Fruit fly (Drosophila melanogaster) whole organism, embryonic: ENCODE measurements around the gene wge.
A peak's percentile ranks its signal among the peaks of the same experiment; 100 is the strongest.

Experiments
- Abd-B ChIP-seq: fragments of 200-800 bp; sonication (Bioruptor generic); optimal IDR thresholded peaks from 2 replicates; lab custom pipeline; 2018; ENCODE audit warnings: missing biosample characterization, mild to moderate bottlenecking, missing genetic modification characterization, moderate library complexity
- Antp ChIP-seq: fragments of 200-800 bp; sonication (Bioruptor generic); optimal IDR thresholded peaks from 3 replicates; lab custom pipeline; 2016; ENCODE audit warnings: missing biosample characterization, missing genetic modification characterization
- BEAF-32 ChIP-seq: fragments of 200-800 bp; sonication (Bioruptor generic); optimal IDR thresholded peaks from 3 replicates; lab custom pipeline; 2017; ENCODE audit warnings: missing biosample characterization, missing genetic modification characterization, mild to moderate bottlenecking, moderate library complexity, missing genetic modification reagents
- Blimp-1 ChIP-seq: fragments of 200-800 bp; sonication (Bioruptor generic); optimal IDR thresholded peaks from 3 replicates; lab custom pipeline; 2018; ENCODE audit warnings: missing biosample characterization, missing genetic modification characterization, mild to moderate bottlenecking, moderate library complexity, missing genetic modification reagents
- C15 ChIP-seq: fragments of 200-800 bp; sonication (Bioruptor generic); IDR thresholded peaks from 3 replicates; pipeline ENCODE4 v1.3.6; 2022; ENCODE audit warnings: missing biosample characterization, missing genetic modification characterization
- CG10431 ChIP-seq: fragments of 200-800 bp; sonication (Bioruptor generic); optimal IDR thresholded peaks from 3 replicates; lab custom pipeline; 2018; ENCODE audit warnings: missing biosample characterization, mild to moderate bottlenecking, missing genetic modification characterization
- CG10462 ChIP-seq: fragments of 200-800 bp; sonication (Bioruptor generic); optimal IDR thresholded peaks from 2 replicates; lab custom pipeline; 2016; ENCODE audit warnings: missing biosample characterization, missing genetic modification characterization
- CG11723 ChIP-seq: fragments of 200-800 bp; sonication (Bioruptor generic); optimal IDR thresholded peaks from 2 replicates; lab custom pipeline; 2017; ENCODE audit warnings: missing biosample characterization, mild to moderate bottlenecking, missing genetic modification characterization
- CG12155 ChIP-seq: fragments of 200-800 bp; sonication (Bioruptor generic); optimal IDR thresholded peaks from 3 replicates; lab custom pipeline; 2016; ENCODE audit warnings: missing biosample characterization, missing genetic modification characterization
- CG1233 ChIP-seq: fragments of 200-800 bp; sonication (Bioruptor generic); optimal IDR thresholded peaks from 4 replicates; lab custom pipeline; 2018; ENCODE audit warnings: missing biosample characterization, mild to moderate bottlenecking, missing genetic modification characterization
- CG14667 ChIP-seq: fragments of 200-800 bp; sonication (Bioruptor generic); IDR thresholded peaks from 2 replicates; pipeline ENCODE4 v1.3.6; 2022; ENCODE audit warnings: missing biosample characterization, missing genetic modification characterization
- CG14965 ChIP-seq: fragments of 200-800 bp; sonication (Bioruptor generic); optimal IDR thresholded peaks from 2 replicates; lab custom pipeline; 2016; ENCODE audit warnings: missing biosample characterization, missing genetic modification characterization, borderline replicate concordance
- CG15011 ChIP-seq: fragments of 200-800 bp; sonication (Bioruptor generic); optimal IDR thresholded peaks from 3 replicates; lab custom pipeline; 2018; ENCODE audit warnings: missing biosample characterization, mild to moderate bottlenecking, missing genetic modification characterization
- CG1647 ChIP-seq: fragments of 200-800 bp; sonication (Bioruptor generic); optimal IDR thresholded peaks from 3 replicates; lab custom pipeline; 2016; ENCODE audit warnings: missing biosample characterization, missing genetic modification characterization
- CG17186 ChIP-seq: fragments of 200-800 bp; sonication (Bioruptor generic); optimal IDR thresholded peaks from 3 replicates; lab custom pipeline; 2017; ENCODE audit warnings: missing biosample characterization, missing genetic modification reagents, missing genetic modification characterization
- CG32532 ChIP-seq: fragments of 200-800 bp; sonication (Bioruptor generic); IDR thresholded peaks from 2 replicates; pipeline ENCODE4 v1.3.6; 2022; ENCODE audit warnings: missing biosample characterization, missing genetic modification characterization
- CG42726 ChIP-seq: fragments of 200-800 bp; sonication (Bioruptor generic); IDR thresholded peaks from 2 replicates; pipeline ENCODE4 v1.3.6; 2022; ENCODE audit warnings: missing biosample characterization, missing genetic modification characterization; ENCODE audit not compliant: partially characterized antibody
- CG4360 ChIP-seq: fragments of 200-800 bp; sonication (Bioruptor generic); IDR thresholded peaks from 2 replicates; pipeline ENCODE4 v1.3.6; 2022; ENCODE audit warnings: missing biosample characterization, missing genetic modification characterization
- CG5180 ChIP-seq: fragments of 200-800 bp; sonication (Bioruptor generic); optimal IDR thresholded peaks from 3 replicates; lab custom pipeline; 2017; ENCODE audit warnings: missing biosample characterization, missing genetic modification characterization, mild to moderate bottlenecking, moderate library complexity, missing genetic modification reagents
- CG7839 ChIP-seq: fragments of 200-800 bp; sonication (Bioruptor generic); optimal IDR thresholded peaks from 3 replicates; lab custom pipeline; 2018; ENCODE audit warnings: missing biosample characterization, mild to moderate bottlenecking, missing genetic modification characterization, moderate library complexity
- CG7987 ChIP-seq: fragments of 200-800 bp; sonication (Bioruptor generic); optimal IDR thresholded peaks from 2 replicates; lab custom pipeline; 2018; ENCODE audit warnings: missing biosample characterization, mild to moderate bottlenecking, missing genetic modification characterization, moderate library complexity
- CG9437 ChIP-seq: fragments of 200-800 bp; sonication (Bioruptor generic); optimal IDR thresholded peaks from 2 replicates; lab custom pipeline; 2018; ENCODE audit warnings: missing biosample characterization, mild to moderate bottlenecking, missing genetic modification characterization
- CTCF ChIP-seq: fragments of 200-800 bp; sonication (Bioruptor generic); optimal IDR thresholded peaks from 2 replicates; lab custom pipeline; 2017; ENCODE audit warnings: missing biosample characterization, mild to moderate bottlenecking, missing genetic modification characterization, moderate library complexity
- CkIIα-i1 ChIP-seq: fragments of 200-800 bp; sonication (Bioruptor generic); IDR thresholded peaks from 2 replicates; pipeline ENCODE4 v1.3.6; 2022; ENCODE audit warnings: missing biosample characterization, missing genetic modification characterization
- D ChIP-seq, 2 experiments: fragments of 200-800 bp in 1 of 2; fragments of >200 bp in 1 of 2; sonication (Bioruptor generic) in 1 of 2; optimal IDR thresholded peaks; 2 replicates in 1 of 2; 3 replicates in 1 of 2; lab custom pipeline; 2017; ENCODE audit warnings: mild to moderate bottlenecking in 1 of 2, missing biosample characterization in 1 of 2, missing genetic modification characterization in 1 of 2, missing genetic modification reagents in 1 of 2
- Hand ChIP-seq: fragments of 200-800 bp; sonication (Bioruptor generic); optimal IDR thresholded peaks from 2 replicates; lab custom pipeline; 2017; ENCODE audit warnings: mild to moderate bottlenecking, missing biosample characterization, missing genetic modification reagents, missing genetic modification characterization
- Hmx ChIP-seq: fragments of 200-800 bp; sonication (Bioruptor generic); optimal IDR thresholded peaks from 2 replicates; lab custom pipeline; 2016; ENCODE audit warnings: missing biosample characterization, missing genetic modification characterization
- Hr78 ChIP-seq, 2 experiments: fragments of 200-800 bp in 1 of 2; fragments of >200 bp in 1 of 2; sonication (Bioruptor generic) in 1 of 2; optimal IDR thresholded peaks; 2 replicates each; lab custom pipeline; 2017 to 2019; ENCODE audit warnings: missing biosample characterization in 2 of 2, missing genetic modification characterization in 2 of 2, mild to moderate bottlenecking in 1 of 2, moderate library complexity in 1 of 2
- Lim3 ChIP-seq: fragments of 200-800 bp; sonication (Bioruptor generic); IDR thresholded peaks from 2 replicates; pipeline ENCODE4 v1.3.6; 2022; ENCODE audit warnings: missing biosample characterization, missing genetic modification characterization
- Mad ChIP-seq: fragments of 200-800 bp; sonication (Bioruptor generic); optimal IDR thresholded peaks from 2 replicates; lab custom pipeline; 2016; ENCODE audit warnings: missing biosample characterization, missing genetic modification characterization
- Med ChIP-seq: fragments of 200-800 bp; sonication (Bioruptor generic); peaks from one replicate; lab custom pipeline; 2016; ENCODE audit warnings: missing biosample characterization, missing genetic modification characterization, mild to moderate bottlenecking, inconsistent platforms, moderate library complexity
- Nf-YC ChIP-seq: fragments of 200-800 bp; optimal IDR thresholded peaks from 3 replicates; lab custom pipeline; 2019; ENCODE audit warnings: missing biosample characterization, mild to moderate bottlenecking, missing genetic modification characterization, moderate library complexity
- Usf ChIP-seq: fragments of 200-800 bp; sonication (Bioruptor generic); optimal IDR thresholded peaks from 2 replicates; lab custom pipeline; 2017; ENCODE audit warnings: missing genotype, missing biosample characterization, missing genetic modification characterization
- abd-A ChIP-seq: fragments of 200-800 bp; sonication (Bioruptor generic); optimal IDR thresholded peaks from 3 replicates; lab custom pipeline; 2019; ENCODE audit warnings: missing biosample characterization, mild to moderate bottlenecking, missing genetic modification characterization, moderate library complexity
- bigmax ChIP-seq: fragments of 200-800 bp; sonication (Bioruptor generic); optimal IDR thresholded peaks from 2 replicates; lab custom pipeline; 2018; ENCODE audit warnings: missing biosample characterization, mild to moderate bottlenecking, missing genetic modification characterization
- cad ChIP-seq: fragments of >200 bp; optimal IDR thresholded peaks from 2 replicates; lab custom pipeline; 2017; ENCODE audit warnings: missing biosample characterization, missing genetic modification characterization
- ems ChIP-seq: fragments of 200-800 bp; sonication (Bioruptor generic); optimal IDR thresholded peaks from 3 replicates; lab custom pipeline; 2016; ENCODE audit warnings: missing biosample characterization, missing genetic modification characterization
- esg ChIP-seq: fragments of 200-800 bp; sonication (Bioruptor generic); conservative IDR thresholded peaks from 2 replicates; pipeline ENCODE4 v1.3.6; 2022; ENCODE audit warnings: missing biosample characterization, missing genetic modification characterization
- fru ChIP-seq: fragments of >200 bp; optimal IDR thresholded peaks from 2 replicates; lab custom pipeline; 2017
- gem ChIP-seq: fragments of 200-800 bp; sonication (Bioruptor generic); optimal IDR thresholded peaks from 2 replicates; lab custom pipeline; 2019; ENCODE audit warnings: missing biosample characterization, mild to moderate bottlenecking, missing genetic modification characterization, moderate library complexity
- jigr1 ChIP-seq: fragments of 200-800 bp; sonication (Bioruptor generic); IDR thresholded peaks from 3 replicates; pipeline ENCODE4 v1.3.6; 2022; ENCODE audit warnings: missing biosample characterization, missing genetic modification characterization
- lab ChIP-seq: fragments of 200-800 bp; sonication (Bioruptor generic); optimal IDR thresholded peaks from 3 replicates; lab custom pipeline; 2017; ENCODE audit warnings: missing biosample characterization, missing genetic modification characterization, mild to moderate bottlenecking, moderate library complexity, missing genetic modification reagents
- odd ChIP-seq: fragments of 200-800 bp; sonication (Bioruptor generic); optimal IDR thresholded peaks from 2 replicates; lab custom pipeline; 2017; ENCODE audit warnings: missing biosample characterization, mild to moderate bottlenecking, missing genetic modification characterization
- otp ChIP-seq: fragments of 200-800 bp; sonication (Bioruptor generic); IDR thresholded peaks from 3 replicates; pipeline ENCODE4, ENCODE4 v1.3.6; 2022; ENCODE audit warnings: missing biosample characterization, missing genetic modification characterization
- pb ChIP-seq: fragments of 200-800 bp; sonication (Bioruptor generic); optimal IDR thresholded peaks from 3 replicates; lab custom pipeline; 2016; ENCODE audit warnings: missing biosample characterization, missing genetic modification characterization
- peb ChIP-seq: fragments of 200-800 bp; sonication (Bioruptor generic); IDR thresholded peaks from 2 replicates; pipeline ENCODE4 v1.3.6; 2022; ENCODE audit warnings: missing biosample characterization, missing genetic modification characterization
- phol ChIP-seq: fragments of 200-800 bp; sonication (Bioruptor generic); optimal IDR thresholded peaks from 3 replicates; lab custom pipeline; 2018; ENCODE audit warnings: missing biosample characterization, mild to moderate bottlenecking, missing genetic modification characterization, moderate library complexity
- tgo ChIP-seq: fragments of 200-800 bp; sonication (Bioruptor generic); IDR thresholded peaks from 3 replicates; pipeline ENCODE4 v1.3.6; 2022; ENCODE audit warnings: missing biosample characterization, missing genetic modification characterization
- wor ChIP-seq: fragments of 200-800 bp; sonication (Bioruptor generic); IDR thresholded peaks from 2 replicates; pipeline ENCODE4 v1.3.6; 2022; ENCODE audit warnings: missing biosample characterization, missing genetic modification characterization

wge gene

DNA sequence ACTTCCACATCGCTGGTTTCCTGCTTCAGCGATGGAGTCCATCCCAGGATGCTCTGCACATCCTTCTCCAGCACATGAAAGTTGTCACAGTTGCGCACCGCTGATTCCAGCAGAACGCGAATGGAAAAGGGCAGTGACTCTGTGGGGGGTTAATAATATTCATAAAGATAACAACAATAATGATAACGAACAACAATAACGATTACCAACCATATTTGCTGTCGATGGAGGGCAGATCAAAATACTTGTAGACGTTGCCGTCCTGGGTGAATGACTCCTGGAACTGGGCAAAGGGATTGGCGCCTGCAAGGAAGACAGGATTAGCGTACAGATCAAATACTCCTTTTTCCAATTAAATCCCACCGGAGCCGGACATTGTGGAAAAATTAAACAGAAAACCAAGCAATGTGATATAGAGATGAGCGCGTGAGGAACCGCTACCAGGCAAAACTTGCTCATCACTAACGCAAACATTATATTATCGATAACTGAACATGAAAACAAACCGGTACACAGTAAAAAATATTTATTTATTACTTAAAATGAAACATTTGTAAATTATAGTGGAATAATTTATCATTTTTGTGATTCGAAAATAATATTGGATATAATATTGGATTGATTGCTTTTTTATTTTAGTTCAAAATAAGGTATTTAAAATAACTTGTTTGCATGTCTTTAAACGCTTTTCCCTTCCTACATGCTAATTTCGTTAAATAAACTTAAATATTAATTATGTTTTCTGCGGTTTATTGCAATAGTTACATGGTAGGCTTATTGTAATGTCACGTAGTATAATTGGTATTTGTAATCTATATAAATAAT lies 3.4 kb upstream of the wge start, which contains the start of gene Irp-1A (continued):
- TF ChIP-seq esg (peak; percentile 47; the same call in 1 of the 2 replicates), CG9437 (GFP tag; lab: Kevin White, UChicago) (peak; percentile 68), Usf (GFP tag; lab: Kevin White, UChicago) (peak; percentile 13), lab (GFP tag; lab: Kevin White, UChicago) (peak; percentile 85), Hr78 (GFP tag; optimal IDR thresholded peaks at IDR 0.05; lab: Kevin White, UChicago) (peak in 1 of 2 experiments; percentile 23), CG7987 (no peak), bigmax (GFP tag; lab: Kevin White, UChicago) (no peak), otp (no peak), CG12155 (GFP tag; lab: Kevin White, UChicago) (peak; percentile 69), abd-A (no peak), CG10462 (GFP tag; lab: Kevin White, UChicago) (peak; percentile 31), phol (tag; lab: Kevin White, UChicago) (peak; percentile 81), odd (GFP tag; lab: Kevin White, UChicago) (peak; percentile 47), CG15011 (GFP tag; lab: Kevin White, UChicago) (peak; percentile 40), CG4360 (GFP tag; lab: Robert Waterston, UW) (peak; percentile 5; the same call in 1 of the 2 replicates), ems (GFP tag; lab: Kevin White, UChicago) (no peak), CkIIα-i1 (GFP tag; lab: Robert Waterston, UW) (no peak), Abd-B (peak; percentile 37), CG10431 (GFP tag; lab: Kevin White, UChicago) (peak; percentile 7), Blimp-1 (peak; percentile 84), CG14965 (GFP tag; lab: Kevin White, UChicago) (no peak), Med (peak; percentile 82), Hand (peak; percentile 60), Mad (GFP tag; lab: Kevin White, UChicago) (no peak), CG5180 (GFP tag; lab: Kevin White, UChicago) (peak; percentile 33), Nf-YC (tag; lab: Kevin White, UChicago) (peak; percentile 63), cad (GFP tag; lab: Kevin White, UChicago) (no peak), Antp (GFP tag; lab: Kevin White, UChicago) (peak; percentile 19), CG1233 (peak; percentile 41), C15 (no peak), BEAF-32 (GFP tag; lab: Kevin White, UChicago) (peak; percentile 83), Hmx (GFP tag; lab: Kevin White, UChicago) (peak; percentile 7), wor (peak; percentile 48), D (optimal IDR thresholded peaks at IDR 0.05; lab: Kevin White, UChicago) (no peak), D (GFP tag; optimal IDR thresholded peaks at IDR 0.05; lab: Kevin White, UChicago) (peak; percentile 33), CG14667 (GFP tag; lab: Robert Waterston, UW) (peak; percentile 55; the same call in 1 of the 2 replicates), CG42726 (GFP tag; lab: Robert Waterston, UW) (peak; percentile 22; the same call in 1 of the 2 replicates), CG1647 (peak; percentile 10), fru (no peak), CTCF (GFP tag; lab: Kevin White, UChicago) (no peak), Lim3 (GFP tag; lab: Robert Waterston, UW) (no peak), gem (peak; percentile 90), jigr1 (GFP tag; lab: Robert Waterston, UW) (no peak), CG11723 (GFP tag; lab: Kevin White, UChicago) (no peak), CG7839 (tag; lab: Kevin White, UChicago) (peak; percentile 86), peb (GFP tag; lab: Robert Waterston, UW) (peak; percentile 32; the same call in 1 of the 2 replicates), tgo (peak; percentile 78), CG17186 (no peak), CG32532 (GFP tag; lab: Robert Waterston, UW) (peak; percentile 89), pb (GFP tag; lab: Kevin White, UChicago) (no peak)
